Fruit fly (Drosophila melanogaster) whole organism: ENCODE measurements around the gene Glg1.

ENCODE experiments used
- CG8478 ChIP-seq: fragments of >200 bp; optimal IDR thresholded peaks from 2 replicates; lab custom pipeline; 2018; ENCODE audit warnings: inconsistent platforms
- Dll ChIP-seq: fragments of >200 bp; optimal IDR thresholded peaks from 2 replicates; lab custom pipeline; 2017
- EcR ChIP-seq, 2 experiments: fragments of >200 bp; optimal IDR thresholded peaks; 2 replicates each; lab custom pipeline; 2017; ENCODE audit warnings: missing biosample characterization in 2 of 2, missing genetic modification characterization in 2 of 2, missing genetic modification reagents in 2 of 2
- pan ChIP-seq: fragments of >200 bp; optimal IDR thresholded peaks from 2 replicates; lab custom pipeline; 2017
- psq ChIP-seq: fragments of >200 bp; optimal IDR thresholded peaks from 2 replicates; lab custom pipeline; 2017
- usp ChIP-seq: fragments of >200 bp; optimal IDR thresholded peaks from 2 replicates; lab custom pipeline; 2017; ENCODE audit warnings: missing biosample characterization, missing genetic modification characterization, mixed read lengths

Gene Glg1

dm6 chr3L:21507354-21507928, at the start of gene Glg1, which contains the start of gene M6:
Gene Glg1 (minus strand): TSS chr3L:21507538.
Gene M6 (plus strand): TSS chr3L:21507852.
- TF ChIP-seq EcR (GFP tag; optimal IDR thresholded peaks at IDR 0.05; lab: Kevin White, UChicago) (no peak), Dll (lab: Kevin White, UChicago) (no peak), usp (GFP tag; lab: Kevin White, UChicago) (no peak), pan (lab: Kevin White, UChicago) (no peak), CG8478 (no peak), psq (lab: Kevin White, UChicago) (no peak)

DNA sequence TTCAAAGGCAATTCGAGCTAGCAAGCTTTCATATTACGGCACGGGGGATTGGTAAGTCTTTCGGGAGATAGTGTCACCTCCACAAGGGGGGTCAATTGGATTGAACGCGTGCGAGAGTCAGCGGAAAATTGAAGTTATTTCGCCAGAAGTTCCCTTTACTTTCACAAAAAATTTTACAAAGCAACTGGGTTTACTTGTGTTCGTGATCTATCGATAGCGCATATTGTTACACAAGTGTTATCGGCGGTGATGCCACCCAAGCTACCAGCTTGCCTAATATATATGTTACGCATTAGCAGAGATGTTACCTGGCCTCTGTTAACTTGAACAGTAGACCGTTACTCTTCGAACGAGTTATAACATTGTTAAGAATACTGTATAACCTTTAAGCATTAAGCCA, 47.4 kb upstream of the Glg1 start, which contains the start of gene Wnk:
Wnk (minus strand) TSS at position 177 of the 400 bp plus-strand sequence.
- TF ChIP-seq CG8478 (no peak), Dll (lab: Kevin White, UChicago) (no peak), EcR (GFP tag; optimal IDR thresholded peaks at IDR 0.05; lab: Kevin White, UChicago) (no peak), pan (lab: Kevin White, UChicago) (no peak), psq (lab: Kevin White, UChicago) (no peak), usp (GFP tag; lab: Kevin White, UChicago) (no peak)

- TF ChIP-seq pan (lab: Kevin White, UChicago) = no peak
- no peak for TF ChIP-seq Dll (lab: Kevin White, UChicago)
- TF ChIP-seq CG8478 = no peak
- no peak for TF ChIP-seq psq (lab: Kevin White, UChicago)
- TF ChIP-seq usp (GFP tag; lab: Kevin White, UChicago) = no peak
- no peak for TF ChIP-seq EcR (GFP tag; optimal IDR thresholded peaks at IDR 0.05; lab: Kevin White, UChicago)
Observed at dm6 chr3L:21542059-21542458, 34.7 kb upstream of the Glg1 start, which contains the start of gene CG33290. Gene CG33290 (plus strand): TSS chr3L:21542359.

DNA sequence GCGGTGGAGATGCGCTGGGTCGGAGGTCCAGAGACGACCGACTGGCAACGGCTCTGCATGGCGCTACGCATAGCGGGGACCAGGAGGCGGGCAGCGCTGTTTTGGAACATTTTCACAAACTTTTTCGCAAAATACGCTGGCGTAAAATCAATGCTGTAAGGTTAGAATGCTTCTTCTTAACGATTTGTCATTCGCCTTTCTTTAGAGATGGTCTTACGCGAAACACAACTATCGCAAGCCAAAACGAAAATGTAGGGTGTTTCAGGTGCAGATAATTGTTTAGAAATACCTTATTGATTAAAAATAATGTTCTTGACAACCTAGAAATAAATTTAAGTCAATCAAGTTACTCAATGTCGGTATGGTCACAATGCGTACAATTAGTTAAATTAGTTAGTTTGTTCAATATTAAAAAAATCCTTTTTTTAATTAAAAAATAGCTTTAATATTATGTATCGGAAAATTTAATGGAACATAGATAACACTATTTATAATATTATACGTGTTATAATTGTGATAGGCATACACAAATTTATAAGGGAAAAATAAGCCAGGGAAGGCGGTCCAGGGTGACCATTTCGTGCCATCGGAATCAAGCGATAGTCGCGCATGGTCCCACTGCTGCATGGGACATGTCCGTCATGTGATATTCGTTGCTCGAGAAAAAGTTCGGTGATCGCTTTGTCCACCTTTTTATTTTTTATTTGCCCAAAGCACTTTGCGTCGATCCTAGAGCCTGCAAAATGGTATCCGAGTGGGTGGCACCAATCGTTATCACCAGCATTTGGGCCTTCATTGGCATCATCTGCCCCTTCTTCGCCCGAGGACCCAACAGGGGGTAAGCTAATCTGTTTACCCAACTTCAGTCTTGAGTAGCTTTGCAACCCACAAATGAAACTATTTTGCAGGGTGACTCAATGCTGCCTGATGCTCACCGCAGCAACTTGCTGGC, 32.2 kb upstream of the Glg1 start, which contains the start of the genes COX8 and VhaM9.7-b:
COX8 (minus strand) TSS at position 203 of the 952 bp plus-strand sequence.
VhaM9.7-b (plus strand) TSS at position 618 of the 952 bp plus-strand sequence.
- TF ChIP-seq usp (GFP tag; lab: Kevin White, UChicago) (no peak), EcR (GFP tag; optimal IDR thresholded peaks at IDR 0.05; lab: Kevin White, UChicago) (no peak), pan (lab: Kevin White, UChicago) (no peak), CG8478 (no peak), Dll (lab: Kevin White, UChicago) (no peak), psq (lab: Kevin White, UChicago) (no peak)

- TF ChIP-seq EcR (GFP tag; optimal IDR thresholded peaks at IDR 0.05; lab: Kevin White, UChicago) (no peak), usp (GFP tag; lab: Kevin White, UChicago) (no peak), Dll (lab: Kevin White, UChicago) (no peak), pan (lab: Kevin White, UChicago) (no peak), psq (lab: Kevin White, UChicago) (no peak), CG8478 (no peak)
Observed at dm6 chr3L:21538893-21539244, 31.5 kb upstream of the Glg1 start.

- TF ChIP-seq usp (GFP tag; lab: Kevin White, UChicago) (no peak), psq (lab: Kevin White, UChicago) (no peak), Dll (lab: Kevin White, UChicago) (no peak), CG8478 (no peak), EcR (GFP tag; optimal IDR thresholded peaks at IDR 0.05; lab: Kevin White, UChicago) (no peak), pan (lab: Kevin White, UChicago) (no peak)
Observed at dm6 chr3L:21536857-21537256, 29.5 kb upstream of the Glg1 start, which contains the start of gene Rpn10. Gene Rpn10 (plus strand): TSS chr3L:21537000.

DNA sequence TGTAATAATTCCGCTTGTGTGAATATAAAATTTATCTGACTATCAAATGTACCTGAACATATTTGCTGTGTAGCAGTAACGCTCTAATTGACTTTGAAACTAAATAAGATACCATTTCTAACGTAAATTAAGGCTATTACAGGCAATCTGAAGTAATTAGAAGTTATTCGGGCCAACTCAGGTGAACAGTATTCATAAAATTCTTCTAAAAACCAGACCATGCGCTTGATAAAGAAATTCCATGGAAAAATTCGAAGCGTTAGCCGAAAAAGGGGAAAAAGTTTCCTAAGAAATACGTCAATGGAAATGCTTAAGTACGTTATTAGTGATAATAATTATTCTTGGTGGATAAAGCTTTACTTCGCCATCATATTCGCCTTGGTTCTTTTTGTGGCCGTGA, 27.0 kb upstream of the Glg1 start, which contains the start of gene ppk5:
ppk5 (plus strand) TSS at position 301 of the 400 bp plus-strand sequence.
- no peak for TF ChIP-seq psq (lab: Kevin White, UChicago)

DNA sequence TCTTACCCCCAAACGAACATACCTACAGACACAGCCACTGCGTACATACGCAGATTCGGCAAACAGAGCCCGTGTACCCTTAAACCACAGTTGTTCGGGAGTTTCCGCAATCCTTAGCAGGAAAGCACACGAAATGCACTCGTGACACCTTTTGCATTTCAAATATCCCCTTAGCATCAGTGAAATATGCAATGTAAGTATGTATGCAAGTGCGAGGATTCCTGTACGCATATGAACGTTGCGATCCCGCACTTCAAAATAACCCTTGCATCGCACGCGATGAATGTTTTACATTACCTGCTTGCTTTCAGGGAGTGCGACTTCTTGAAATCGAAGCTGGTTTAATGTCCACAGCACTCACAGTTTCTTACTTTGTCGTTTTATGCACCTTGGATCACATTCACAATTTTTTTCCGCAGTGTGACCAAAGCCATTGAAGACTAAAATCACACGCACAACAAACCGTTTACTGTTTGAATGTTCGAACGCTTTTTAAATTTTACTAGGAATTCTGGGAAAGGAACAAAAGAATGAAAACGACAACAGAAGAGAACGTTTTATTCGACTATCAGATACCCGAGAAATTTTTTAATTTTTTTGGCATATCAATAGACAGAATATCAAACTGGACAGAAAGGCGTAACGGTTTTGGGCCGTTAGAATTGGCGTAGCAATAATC, 26.1 kb upstream of the Glg1 start, which contains the start of gene Mkrn1:
Mkrn1 (minus strand) TSS at position 444 of the 679 bp plus-strand sequence.
- TF ChIP-seq EcR (GFP tag; optimal IDR thresholded peaks at IDR 0.05; lab: Kevin White, UChicago) (no peak), psq (lab: Kevin White, UChicago) (no peak), CG8478 (no peak), usp (GFP tag; lab: Kevin White, UChicago) (no peak), pan (lab: Kevin White, UChicago) (no peak), Dll (lab: Kevin White, UChicago) (no peak)

- TF ChIP-seq psq (lab: Kevin White, UChicago) (no peak), usp (GFP tag; lab: Kevin White, UChicago) (no peak)
Observed at dm6 chr3L:21529108-21529507, 21.8 kb upstream of the Glg1 start, which contains the start of gene Arv1. Gene Arv1 (minus strand): TSS chr3L:21529333.

DNA sequence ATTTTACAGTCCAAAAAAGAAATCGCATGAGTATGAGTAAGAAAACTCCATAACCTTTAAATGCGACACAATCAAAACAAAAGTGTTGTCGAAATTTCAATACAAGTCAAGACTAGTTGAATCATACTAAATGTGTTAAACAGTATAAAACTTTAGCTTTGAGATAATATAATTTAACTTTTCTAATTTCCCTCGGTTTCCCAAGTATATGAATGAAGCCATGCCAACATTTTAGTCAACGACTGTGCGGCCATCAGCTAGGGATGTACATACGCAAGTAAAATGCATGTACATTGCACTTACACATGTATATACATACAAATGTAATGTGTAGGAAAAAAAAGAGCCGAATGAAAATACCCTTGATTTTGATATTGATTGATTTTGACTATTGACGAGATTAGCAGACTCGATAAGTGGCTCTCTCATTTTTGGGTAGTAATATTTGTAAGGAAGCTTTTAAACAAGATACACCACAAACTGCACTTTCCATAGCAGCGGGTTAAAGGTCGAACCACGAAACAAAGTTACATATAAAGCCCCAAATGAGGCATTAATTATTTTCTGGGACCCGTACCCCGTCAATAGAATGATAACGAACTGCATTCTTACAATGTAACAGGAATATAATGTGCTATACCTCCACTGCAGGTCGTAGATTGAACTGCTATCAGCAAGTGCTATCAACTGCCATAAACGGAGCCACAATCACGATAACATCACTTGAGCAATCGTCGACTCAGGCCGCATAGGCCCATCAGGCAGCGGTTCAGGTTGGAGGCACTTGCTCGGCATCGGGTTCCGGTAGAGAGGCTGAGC, 16.9 kb upstream of the Glg1 start:
- no peak for TF ChIP-seq usp (GFP tag; lab: Kevin White, UChicago)
- TF ChIP-seq psq (lab: Kevin White, UChicago) = no peak
- TF ChIP-seq pan (lab: Kevin White, UChicago) = no peak
- no peak for TF ChIP-seq EcR (GFP tag; optimal IDR thresholded peaks at IDR 0.05; lab: Kevin White, UChicago)
- TF ChIP-seq CG8478 = no peak
- TF ChIP-seq Dll (lab: Kevin White, UChicago) = no peak
